Fruit fly (Drosophila melanogaster) whole organism, embryonic: ENCODE data around the gene Cdc7.

Experiments
- Awh ChIP-seq: fragments of 200-800 bp; sonication (Bioruptor generic); IDR thresholded peaks from 2 replicates; pipeline ENCODE4, ENCODE4 v1.3.6; 2022; ENCODE audit warnings: missing biosample characterization, missing genetic modification characterization
- BEAF-32 ChIP-seq: fragments of 200-800 bp; sonication (Bioruptor generic); optimal IDR thresholded peaks from 3 replicates; lab custom pipeline; 2017; ENCODE audit warnings: missing biosample characterization, missing genetic modification characterization, mild to moderate bottlenecking, moderate library complexity, missing genetic modification reagents
- CG10321 ChIP-seq: fragments of 200-800 bp; sonication (Bioruptor generic); IDR thresholded peaks from 2 replicates; pipeline ENCODE4 v1.3.6; 2022; ENCODE audit warnings: missing biosample characterization, missing genetic modification characterization
- CG10654 ChIP-seq: fragments of 200-800 bp; sonication (Bioruptor generic); optimal IDR thresholded peaks from 2 replicates; lab custom pipeline; 2016; ENCODE audit warnings: missing biosample characterization, missing genetic modification characterization
- CG11093 ChIP-seq: fragments of 200-800 bp; sonication (Bioruptor generic); IDR thresholded peaks from 3 replicates; pipeline ENCODE4 v1.3.6; 2022; ENCODE audit warnings: missing biosample characterization, missing genetic modification characterization
- CG12769 ChIP-seq: fragments of 200-800 bp; sonication (Bioruptor generic); optimal IDR thresholded peaks from 2 replicates; lab custom pipeline; 2019; ENCODE audit warnings: missing biosample characterization, mild to moderate bottlenecking, missing genetic modification characterization, moderate library complexity
- CG13123 ChIP-seq: fragments of 200-800 bp; sonication (Bioruptor generic); optimal IDR thresholded peaks from 2 replicates; lab custom pipeline; 2016; ENCODE audit warnings: missing biosample characterization, missing genetic modification characterization
- CG15269 ChIP-seq: fragments of 200-800 bp; sonication (Bioruptor generic); optimal IDR thresholded peaks from 2 replicates; lab custom pipeline; 2018; ENCODE audit warnings: missing biosample characterization, mild to moderate bottlenecking, missing genetic modification characterization, moderate library complexity
- CG17186 ChIP-seq: fragments of 200-800 bp; sonication (Bioruptor generic); optimal IDR thresholded peaks from 3 replicates; lab custom pipeline; 2017; ENCODE audit warnings: missing biosample characterization, missing genetic modification reagents, missing genetic modification characterization
- CG2129 ChIP-seq: fragments of 200-800 bp; sonication (Bioruptor generic); IDR thresholded peaks from 2 replicates; pipeline ENCODE4 v1.3.6; 2022; ENCODE audit warnings: missing biosample characterization, missing genetic modification characterization; ENCODE audit not compliant: partially characterized antibody
- CG4282 ChIP-seq: fragments of 200-800 bp; sonication (Bioruptor generic); optimal IDR thresholded peaks from 2 replicates; lab custom pipeline; 2016; ENCODE audit warnings: missing biosample characterization, missing genetic modification characterization
- CG4820 ChIP-seq: fragments of 200-800 bp; sonication (Bioruptor generic); optimal IDR thresholded peaks from 3 replicates; lab custom pipeline; 2016; ENCODE audit warnings: missing biosample characterization, missing genetic modification characterization
- CG5245 ChIP-seq: fragments of 200-800 bp; sonication (Bioruptor generic); optimal IDR thresholded peaks from 3 replicates; lab custom pipeline; 2016; ENCODE audit warnings: missing biosample characterization, missing genetic modification characterization
- CG7556 ChIP-seq: fragments of 200-800 bp; sonication (Bioruptor generic); optimal IDR thresholded peaks from 2 replicates; lab custom pipeline; 2017; ENCODE audit warnings: missing biosample characterization, mild to moderate bottlenecking, missing genetic modification characterization
- CG7987 ChIP-seq: fragments of 200-800 bp; sonication (Bioruptor generic); optimal IDR thresholded peaks from 2 replicates; lab custom pipeline; 2018; ENCODE audit warnings: missing biosample characterization, mild to moderate bottlenecking, missing genetic modification characterization, moderate library complexity
- D19A ChIP-seq: fragments of 200-800 bp; optimal IDR thresholded peaks from 3 replicates; lab custom pipeline; 2019; ENCODE audit warnings: missing biosample characterization, mild to moderate bottlenecking, missing genetic modification characterization, moderate library complexity
- Dfd ChIP-seq, 2 experiments: fragments of >200 bp; optimal IDR thresholded peaks; 2 replicates each; lab custom pipeline; 2017; ENCODE audit warnings: missing biosample characterization in 2 of 2, missing genetic modification characterization in 2 of 2
- HLH3B ChIP-seq: fragments of 200-800 bp; sonication (Bioruptor generic); IDR thresholded peaks from 2 replicates; pipeline ENCODE4 v1.3.6; 2022; ENCODE audit warnings: missing biosample characterization, missing genetic modification characterization
- HLH4C ChIP-seq: fragments of 200-800 bp; sonication (Bioruptor generic); IDR thresholded peaks from 3 replicates; pipeline ENCODE4 v1.3.6; 2022; ENCODE audit warnings: missing biosample characterization, missing genetic modification characterization; ENCODE audit not compliant: partially characterized antibody
- Hmr ChIP-seq: fragments of 200-800 bp; sonication (Bioruptor generic); optimal IDR thresholded peaks from 3 replicates; lab custom pipeline; 2017; ENCODE audit warnings: mild to moderate bottlenecking, missing biosample characterization, missing genetic modification reagents, missing genetic modification characterization
- Lhr ChIP-seq: fragments of 200-800 bp; sonication (Bioruptor generic); optimal IDR thresholded peaks from 3 replicates; lab custom pipeline; 2017; ENCODE audit warnings: mild to moderate bottlenecking, missing biosample characterization, missing genetic modification reagents, missing genetic modification characterization
- Max ChIP-seq: fragments of 200-800 bp; sonication (Bioruptor generic); optimal IDR thresholded peaks from 2 replicates; lab custom pipeline; 2016; ENCODE audit warnings: missing biosample characterization, mild to moderate bottlenecking, missing genetic modification characterization
- NC2α ChIP-seq: fragments of 200-800 bp; sonication (Bioruptor generic); optimal IDR thresholded peaks from 2 replicates; lab custom pipeline; 2016; ENCODE audit warnings: missing biosample characterization, missing genetic modification characterization
- Oli ChIP-seq: fragments of 200-800 bp; sonication (Bioruptor generic); optimal IDR thresholded peaks from 2 replicates; lab custom pipeline; 2018; ENCODE audit warnings: missing biosample characterization, mild to moderate bottlenecking, missing genetic modification characterization, moderate library complexity
- TFAM ChIP-seq: fragments of 200-800 bp; sonication (Bioruptor generic); optimal IDR thresholded peaks from 2 replicates; lab custom pipeline; 2017; ENCODE audit warnings: missing biosample characterization, missing genetic modification characterization, inconsistent platforms
- Trl ChIP-seq, 3 experiments: fragments of >200 bp in 2 of 3; fragments of 200-800 bp in 1 of 3; sonication (Bioruptor generic) in 1 of 3; optimal IDR thresholded peaks; 2 replicates in 1 of 3; 3 replicates in 2 of 3; lab custom pipeline; 2016 to 2017; ENCODE audit warnings: missing biosample characterization in 1 of 3, missing genetic modification characterization in 1 of 3
- br ChIP-seq: fragments of >200 bp; optimal IDR thresholded peaks from 2 replicates; lab custom pipeline; 2017
- btn ChIP-seq: fragments of 200-800 bp; sonication (Bioruptor generic); optimal IDR thresholded peaks from 2 replicates; lab custom pipeline; 2016; ENCODE audit warnings: missing biosample characterization, missing genetic modification characterization
- chinmo ChIP-seq: fragments of 200-800 bp; sonication (Bioruptor generic); IDR thresholded peaks from 4 replicates; pipeline ENCODE4 v1.3.6; 2022; ENCODE audit warnings: missing biosample characterization, missing genetic modification characterization; ENCODE audit not compliant: partially characterized antibody
- crol ChIP-seq: fragments of 200-800 bp; sonication (Bioruptor generic); IDR thresholded peaks from 2 replicates; pipeline ENCODE4 v1.3.6; 2022; ENCODE audit warnings: missing biosample characterization, missing genetic modification characterization
- gsb-n ChIP-seq: fragments of 200-800 bp; sonication (Bioruptor generic); optimal IDR thresholded peaks from 3 replicates; lab custom pipeline; 2018; ENCODE audit warnings: missing biosample characterization, mild to moderate bottlenecking, missing genetic modification characterization
- gt ChIP-seq: fragments of 200-800 bp; sonication (Bioruptor generic); IDR thresholded peaks from 2 replicates; pipeline ENCODE4 v1.3.6; 2022; ENCODE audit warnings: missing biosample characterization, missing genetic modification characterization
- ham ChIP-seq: fragments of 200-800 bp; sonication (Bioruptor generic); IDR thresholded peaks from 2 replicates; pipeline ENCODE4 v1.3.6; 2022; ENCODE audit warnings: missing biosample characterization, missing genetic modification characterization
- jumu ChIP-seq: fragments of 200-800 bp; sonication (Bioruptor generic); optimal IDR thresholded peaks from 3 replicates; lab custom pipeline; 2016; ENCODE audit warnings: missing biosample characterization, missing genetic modification characterization
- mld ChIP-seq: fragments of 200-800 bp; sonication (Bioruptor generic); IDR thresholded peaks from 3 replicates; pipeline ENCODE4 v1.3.6; 2022; ENCODE audit warnings: missing biosample characterization, missing genetic modification characterization; ENCODE audit not compliant: partially characterized antibody
- nerfin-2 ChIP-seq: fragments of 200-800 bp; sonication (Bioruptor generic); IDR thresholded peaks from 2 replicates; pipeline ENCODE4 v1.3.6; 2022; ENCODE audit warnings: missing biosample characterization, missing genetic modification characterization; ENCODE audit not compliant: partially characterized antibody
- pan ChIP-seq, 4 experiments: fragments of >200 bp in 3 of 4; fragments of 200-800 bp in 1 of 4; sonication (Bioruptor generic) in 1 of 4; optimal IDR thresholded peaks in 3 of 4; IDR thresholded peaks in 1 of 4; 2 replicates each; pipeline versions ENCODE4 v1.3.6 to Lab custom; 2017 to 2022; ENCODE audit warnings: missing biosample characterization in 2 of 4, missing genetic modification characterization in 2 of 4, mixed read lengths in 1 of 4
- salm ChIP-seq: fragments of 200-800 bp; sonication (Bioruptor generic); optimal IDR thresholded peaks from 2 replicates; lab custom pipeline; 2018; ENCODE audit warnings: missing biosample characterization, mild to moderate bottlenecking, missing genetic modification characterization
- sr ChIP-seq: fragments of 200-800 bp; sonication (Bioruptor generic); IDR thresholded peaks from 3 replicates; pipeline ENCODE4 v1.3.6; 2022; ENCODE audit warnings: missing biosample characterization, missing genetic modification characterization
- stwl ChIP-seq: fragments of 200-800 bp; sonication (Bioruptor generic); optimal IDR thresholded peaks from 3 replicates; lab custom pipeline; 2018; ENCODE audit warnings: missing biosample characterization, mild to moderate bottlenecking, missing genetic modification characterization, moderate library complexity
- tap ChIP-seq: fragments of 200-800 bp; optimal IDR thresholded peaks from 3 replicates; lab custom pipeline; 2019; ENCODE audit warnings: missing biosample characterization, mild to moderate bottlenecking, missing genetic modification characterization, moderate library complexity
- trem ChIP-seq: fragments of 200-800 bp; optimal IDR thresholded peaks from 3 replicates; lab custom pipeline; 2019; ENCODE audit warnings: missing biosample characterization, mild to moderate bottlenecking, missing genetic modification characterization, moderate library complexity
- vvl ChIP-seq: fragments of 200-800 bp; sonication (Bioruptor generic); IDR thresholded peaks from 2 replicates; pipeline ENCODE4 v1.3.6; 2022; ENCODE audit warnings: missing biosample characterization, missing genetic modification characterization
- yki ChIP-seq: fragments of >200 bp; optimal IDR thresholded peaks from 3 replicates; lab custom pipeline; 2018

Cdc7 gene

DNA sequence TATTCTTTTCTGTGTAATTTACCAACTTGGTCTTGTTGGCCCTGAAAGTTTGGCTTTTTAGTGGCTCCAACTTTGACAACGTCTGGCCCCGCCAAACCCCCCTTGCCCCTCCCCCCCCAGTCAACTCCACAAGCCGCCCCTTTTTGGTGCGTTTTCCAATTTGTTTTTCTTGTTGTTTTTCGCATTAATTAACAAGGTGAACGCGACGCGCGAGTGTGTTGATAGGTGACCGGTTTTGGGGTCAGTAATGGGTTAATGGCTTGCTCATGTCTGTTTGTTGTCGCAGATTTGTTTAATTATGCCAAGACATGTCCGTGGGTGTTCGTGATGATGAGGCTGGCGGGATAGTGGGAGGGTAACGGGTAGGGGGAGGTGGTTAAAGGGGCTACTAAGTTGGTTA is 37.6 kb upstream of the Cdc7 start (continued):
- TF ChIP-seq btn (GFP tag; lab: Kevin White, UChicago) (no peak), pan (optimal IDR thresholded peaks at IDR 0.05; lab: Kevin White, UChicago) (no peak), pan (GFP tag; optimal IDR thresholded peaks at IDR 0.05 in 1 of 2, IDR thresholded peaks at IDR 0.05 in 1 of 2) (no peak), salm (no peak), CG7556 (GFP tag; lab: Kevin White, UChicago) (no peak), Dfd (GFP tag; optimal IDR thresholded peaks at IDR 0.05; lab: Kevin White, UChicago) (no peak), sr (GFP tag; lab: Robert Waterston, UW) (0 out of 3 replicates have a peak, but pooled peaks have one; percentile 31), CG10654 (GFP tag; lab: Kevin White, UChicago) (no peak), ham (no peak), vvl (GFP tag; lab: Robert Waterston, UW) (peak; percentile 40; the same call in 1 of the 2 replicates), CG5245 (no peak), jumu (GFP tag; lab: Kevin White, UChicago) (no peak), HLH3B (GFP tag; lab: Robert Waterston, UW) (no peak), nerfin-2 (GFP tag; lab: Robert Waterston, UW) (no peak), CG15269 (tag; lab: Kevin White, UChicago) (no peak), CG4820 (GFP tag; lab: Kevin White, UChicago) (no peak), Hmr (GFP tag; lab: Kevin White, UChicago) (no peak), stwl (no peak), D19A (tag; lab: Kevin White, UChicago) (no peak), br (lab: Kevin White, UChicago) (no peak), mld (GFP tag; lab: Robert Waterston, UW) (no peak), TFAM (GFP tag; lab: Kevin White, UChicago) (no peak), chinmo (peak; percentile 77; the same call in 3 of the 4 replicates), CG10321 (GFP tag; lab: Robert Waterston, UW) (no peak), NC2α (no peak), CG4282 (no peak), CG12769 (tag; lab: Kevin White, UChicago) (peak; percentile 10), gsb-n (tag; lab: Kevin White, UChicago) (no peak), gt (no peak), Max (no peak), crol (GFP tag; lab: Robert Waterston, UW) (peak; percentile 77), CG2129 (no peak), Trl (optimal IDR thresholded peaks at IDR 0.05; lab: Kevin White, UChicago) (no peak), Trl (GFP tag; optimal IDR thresholded peaks at IDR 0.05; lab: Kevin White, UChicago) (no peak), trem (no peak), BEAF-32 (GFP tag; lab: Kevin White, UChicago) (no peak), Awh (GFP tag; lab: Robert Waterston, UW) (peak; percentile 63), tap (no peak), CG7987 (GFP tag; lab: Kevin White, UChicago) (no peak), CG17186 (GFP tag; lab: Kevin White, UChicago) (no peak), Oli (tag; lab: Kevin White, UChicago) (no peak), yki (no peak), CG13123 (GFP tag; lab: Kevin White, UChicago) (no peak), HLH4C (GFP tag; lab: Robert Waterston, UW) (no peak), CG11093 (GFP tag; lab: Robert Waterston, UW) (no peak), Lhr (GFP tag; lab: Kevin White, UChicago) (no peak)
